Worm (Caenorhabditis elegans): ENCODE data around the gene C01F6.14.

Gene C01F6.14

DNA sequence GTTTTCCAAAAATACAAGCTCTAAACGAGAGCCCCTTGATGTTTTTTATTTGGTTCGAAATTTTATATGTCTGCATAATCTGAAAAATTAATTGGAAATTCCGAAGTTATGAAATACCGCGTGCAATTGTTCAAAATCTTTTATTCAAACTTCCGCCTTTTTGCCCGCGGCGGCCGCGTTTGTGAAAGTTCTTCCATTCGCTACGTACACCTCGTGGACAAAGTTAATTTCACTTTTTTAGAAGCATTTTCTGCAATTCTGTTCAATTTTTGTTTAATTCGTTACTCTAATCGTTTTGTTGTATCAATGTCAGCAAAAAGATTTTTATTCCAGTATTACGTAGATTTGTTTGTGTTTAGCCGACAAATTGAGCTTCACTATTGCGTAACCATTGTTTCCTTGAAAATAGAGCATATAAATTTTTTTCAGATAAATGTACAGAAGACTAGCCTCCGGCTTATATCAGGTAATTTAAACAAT lies 29.6 kb downstream of the C01F6.14 start, which contains the start of gene mppb-1 (continued):
- peak; percentile 82 for TF ChIP-seq ceh-63 (GFP tag; optimal IDR thresholded peaks at IDR 0.05)
- peak; percentile 88 for TF ChIP-seq unc-130 (tag; optimal IDR thresholded peaks at IDR 0.05)
- TF ChIP-seq dsc-1 (tag; optimal IDR thresholded peaks at IDR 0.05), result peak; percentile 92
- TF ChIP-seq unc-86 (tag; optimal IDR thresholded peaks at IDR 0.05), result peak; percentile 81
- peak; percentile 80 for TF ChIP-seq unc-98 (GFP tag; IDR thresholded peaks at IDR 0.05)
- TF ChIP-seq nhr-19 (GFP tag; conservative IDR thresholded peaks at IDR 0.05), result peak; percentile 85
- peak; percentile 99 for TF ChIP-seq vab-15 (tag; optimal IDR thresholded peaks at IDR 0.05)
- TF ChIP-seq aly-2 (tag; optimal IDR thresholded peaks at IDR 0.05), result peak; percentile 23
- no peak for TF ChIP-seq ztf-4 (tag; optimal IDR thresholded peaks at IDR 0.05)
- peak in 1 of 2 experiments; percentile 65 for TF ChIP-seq mdl-1 (tag; optimal IDR thresholded peaks at IDR 0.05)
- TF ChIP-seq fkh-10 (GFP tag; optimal IDR thresholded peaks at IDR 0.05), result peak; percentile 41
- no peak for TF ChIP-seq alr-1 (tag; optimal IDR thresholded peaks at IDR 0.05; ENCODE audit: borderline replicate concordance)
- TF ChIP-seq hlh-4 (tag; optimal IDR thresholded peaks at IDR 0.05), result peak; percentile 8
- peak; percentile 69 for TF ChIP-seq mep-1 (tag; optimal IDR thresholded peaks at IDR 0.05)
- TF ChIP-seq pax-3 (tag; optimal IDR thresholded peaks at IDR 0.05), result peak; percentile 93
- TF ChIP-seq nhr-11 (tag; optimal IDR thresholded peaks at IDR 0.05), result no peak
- peak; percentile 79 to 88 for TF ChIP-seq lsy-2 (tag; optimal IDR thresholded peaks at IDR 0.05)
- TF ChIP-seq lin-39 (tag; optimal IDR thresholded peaks at IDR 0.05), result peak; percentile 69
- TF ChIP-seq ets-5 (GFP tag; IDR thresholded peaks at IDR 0.05), result no peak
- peak; percentile 93 for TF ChIP-seq nhr-47 (tag; optimal IDR thresholded peaks at IDR 0.05)
- peak; percentile 69 for TF ChIP-seq grh-1 (GFP tag; IDR thresholded peaks at IDR 0.05)
- TF ChIP-seq ceh-88 (GFP tag; IDR thresholded peaks at IDR 0.05), result peak; percentile 70
- peak; percentile 90 for TF ChIP-seq xbp-1 (tag; optimal IDR thresholded peaks at IDR 0.05)
- peak; percentile 94 for TF ChIP-seq nhr-90 (tag; optimal IDR thresholded peaks at IDR 0.05; ENCODE audit: poor library complexity)
- peak; percentile 15 for TF ChIP-seq ama-1 (optimal IDR thresholded peaks at IDR 0.05)
- peak; percentile 90 for TF ChIP-seq snu-23 (GFP tag; optimal IDR thresholded peaks at IDR 0.05)
- no peak for TF ChIP-seq nhr-76 (tag; optimal IDR thresholded peaks at IDR 0.05)
- TF ChIP-seq ces-1 (GFP tag; optimal IDR thresholded peaks at IDR 0.05), result no peak
- no peak for TF ChIP-seq pag-3 (tag; optimal IDR thresholded peaks at IDR 0.05; ENCODE audit: borderline replicate concordance, insufficient read depth)
- peak; percentile 56 for TF ChIP-seq nhr-77 (tag; optimal IDR thresholded peaks at IDR 0.05)
- no peak for TF ChIP-seq zag-1 (tag; optimal IDR thresholded peaks at IDR 0.05)
- TF ChIP-seq fkh-4 (tag; optimal IDR thresholded peaks at IDR 0.05; ENCODE audit: borderline replicate concordance), result peak; percentile 94

DNA sequence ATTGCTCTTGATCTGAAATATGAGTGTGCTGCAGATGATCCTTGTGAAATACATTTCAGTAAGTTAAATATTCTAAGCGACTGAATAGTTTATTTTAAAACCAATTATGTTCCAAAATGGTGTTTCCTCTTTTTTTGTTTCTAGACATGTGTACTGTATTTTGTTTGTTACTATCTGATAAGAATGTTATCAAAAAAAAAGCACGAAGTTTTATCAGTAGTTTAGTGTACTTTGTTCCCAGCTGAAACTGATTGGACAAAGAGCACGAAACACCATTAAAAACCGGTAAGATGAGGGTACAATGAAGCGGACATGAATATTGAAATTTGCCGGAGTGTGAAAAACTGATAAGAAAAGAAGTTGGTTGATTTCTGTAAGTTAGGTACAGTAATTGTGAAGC lies 33.7 kb downstream of the C01F6.14 start:
- TF ChIP-seq nhr-47 (tag; optimal IDR thresholded peaks at IDR 0.05) (no peak), elt-2 (tag; optimal IDR thresholded peaks at IDR 0.05) (peak; percentile 79), unc-98 (GFP tag; IDR thresholded peaks at IDR 0.05) (no peak), lsy-2 (tag; optimal IDR thresholded peaks at IDR 0.05) (no peak), elt-3 (tag; optimal IDR thresholded peaks at IDR 0.05) (no peak), nhr-77 (tag; optimal IDR thresholded peaks at IDR 0.05) (no peak)

DNA sequence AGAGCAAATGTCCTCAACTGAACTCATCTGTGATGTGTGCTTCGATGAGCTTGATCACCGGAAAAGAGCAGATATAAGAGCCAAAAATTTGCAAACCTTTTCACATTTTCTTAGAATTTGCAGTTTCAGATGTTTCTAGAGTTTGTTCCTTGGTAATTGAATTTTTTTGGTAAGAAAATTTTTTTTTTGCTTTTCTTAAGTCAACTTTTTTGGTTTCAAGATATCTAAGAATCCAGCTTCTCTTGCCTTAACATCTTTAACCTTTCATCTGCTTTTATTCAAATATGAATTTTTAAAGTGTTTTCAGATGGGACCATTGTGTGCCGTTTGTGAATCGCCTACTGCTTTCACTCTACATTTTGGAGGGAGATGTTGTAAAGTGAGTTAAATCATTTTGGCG lies 34.2 kb downstream of the C01F6.14 start, which contains the start of gene nhr-11:
Gene nhr-11, plus strand, starts transcription at position 301 of the 400 bp plus-strand sequence.
- peak; percentile 45 for TF ChIP-seq fkh-8 (tag; optimal IDR thresholded peaks at IDR 0.05)
- TF ChIP-seq fos-1 (tag; optimal IDR thresholded peaks at IDR 0.05), result no peak

- TF ChIP-seq dsc-1 (tag; optimal IDR thresholded peaks at IDR 0.05) (peak; percentile 72), ama-1 (optimal IDR thresholded peaks at IDR 0.05) (no peak), lin-14 (GFP tag; optimal IDR thresholded peaks at IDR 0.05) (peak; percentile 50), egl-13 (tag; optimal IDR thresholded peaks at IDR 0.05) (peak; percentile 53), irx-1 (tag; optimal IDR thresholded peaks at IDR 0.05) (peak; percentile 40), elt-3 (tag; optimal IDR thresholded peaks at IDR 0.05) (no peak), fkh-8 (tag; optimal IDR thresholded peaks at IDR 0.05) (peak; percentile 89), nhr-71 (tag; optimal IDR thresholded peaks at IDR 0.05) (peak; percentile 90), pax-3 (tag; optimal IDR thresholded peaks at IDR 0.05) (peak; percentile 13), tlp-1 (tag; optimal IDR thresholded peaks at IDR 0.05) (no peak), swsn-7 (tag; optimal IDR thresholded peaks at IDR 0.05) (peak; percentile 17), sox-4 (tag; optimal IDR thresholded peaks at IDR 0.05) (peak; percentile 76), nhr-76 (tag; optimal IDR thresholded peaks at IDR 0.05) (no peak), zip-4 (GFP tag; optimal IDR thresholded peaks at IDR 0.05) (no peak), nhr-85 (tag) (no peak), mdl-1 (tag; optimal IDR thresholded peaks at IDR 0.05) (no peak), pqm-1 (tag; optimal IDR thresholded peaks at IDR 0.05) (no peak), efl-1 (optimal IDR thresholded peaks at IDR 0.05) (peak in 1 of 2 experiments; percentile 11), efl-1 (GFP tag; optimal IDR thresholded peaks at IDR 0.05 in 1 of 2) (no peak), fos-1 (tag; optimal IDR thresholded peaks at IDR 0.05) (peak; percentile 9)
Observed at ce11 chrIV:9063518-9063917, 40.4 kb downstream of the C01F6.14 start.

Measured in whole organism, L1 larva.